Fruit fly (Drosophila melanogaster) whole organism, embryonic: ENCODE results near the gene Hr83.

Experiments
- Atf-2 ChIP-seq: fragments of 200-800 bp; sonication (Bioruptor generic); optimal IDR thresholded peaks from 2 replicates; lab custom pipeline; 2016; ENCODE audit warnings: missing biosample characterization, missing genetic modification characterization
- Atf6 ChIP-seq: fragments of 200-800 bp; sonication (Bioruptor generic); IDR thresholded peaks from 2 replicates; pipeline ENCODE4 v1.3.6; 2022; ENCODE audit warnings: missing biosample characterization, missing genetic modification characterization
- CG12071 ChIP-seq: fragments of 200-800 bp; sonication (Bioruptor generic); optimal IDR thresholded peaks from 3 replicates; lab custom pipeline; 2018; ENCODE audit warnings: missing biosample characterization, mild to moderate bottlenecking, missing genetic modification characterization
- CG12104 ChIP-seq: fragments of 200-800 bp; sonication (Bioruptor generic); optimal IDR thresholded peaks from 3 replicates; lab custom pipeline; 2016; ENCODE audit warnings: missing biosample characterization, missing genetic modification characterization
- CG12299 ChIP-seq: fragments of 200-800 bp; sonication (Bioruptor generic); optimal IDR thresholded peaks from 2 replicates; lab custom pipeline; 2018; ENCODE audit warnings: missing biosample characterization, mild to moderate bottlenecking, missing genetic modification characterization
- CG12744 ChIP-seq: fragments of 200-800 bp; sonication (Bioruptor generic); optimal IDR thresholded peaks from 2 replicates; lab custom pipeline; 2016; ENCODE audit warnings: missing biosample characterization, missing genetic modification characterization
- CG12769 ChIP-seq: fragments of 200-800 bp; sonication (Bioruptor generic); optimal IDR thresholded peaks from 2 replicates; lab custom pipeline; 2019; ENCODE audit warnings: missing biosample characterization, mild to moderate bottlenecking, missing genetic modification characterization, moderate library complexity
- CG13123 ChIP-seq: fragments of 200-800 bp; sonication (Bioruptor generic); optimal IDR thresholded peaks from 2 replicates; lab custom pipeline; 2016; ENCODE audit warnings: missing biosample characterization, missing genetic modification characterization
- CG14710 ChIP-seq: fragments of 200-800 bp; sonication (Bioruptor generic); optimal IDR thresholded peaks from 3 replicates; lab custom pipeline; 2019; ENCODE audit warnings: missing biosample characterization, mild to moderate bottlenecking, missing genetic modification characterization, moderate library complexity
- CG15073 ChIP-seq: fragments of 200-800 bp; sonication (Bioruptor generic); optimal IDR thresholded peaks from 2 replicates; lab custom pipeline; 2016; ENCODE audit warnings: missing biosample characterization, missing genetic modification characterization
- CG1529 ChIP-seq: fragments of 200-800 bp; sonication (Bioruptor generic); optimal IDR thresholded peaks from 3 replicates; lab custom pipeline; 2018; ENCODE audit warnings: missing biosample characterization, missing genetic modification characterization
- CG15479 ChIP-seq: fragments of 200-800 bp; sonication (Bioruptor generic); optimal IDR thresholded peaks from 3 replicates; lab custom pipeline; 2019; ENCODE audit warnings: missing biosample characterization, mild to moderate bottlenecking, missing genetic modification characterization, moderate library complexity
- CG1647 ChIP-seq: fragments of 200-800 bp; sonication (Bioruptor generic); optimal IDR thresholded peaks from 3 replicates; lab custom pipeline; 2016; ENCODE audit warnings: missing biosample characterization, missing genetic modification characterization
- CG2678 ChIP-seq: fragments of 200-800 bp; sonication (Bioruptor generic); optimal IDR thresholded peaks from 3 replicates; lab custom pipeline; 2019; ENCODE audit warnings: missing biosample characterization, mild to moderate bottlenecking, missing genetic modification characterization, moderate library complexity
- CG5180 ChIP-seq: fragments of 200-800 bp; sonication (Bioruptor generic); optimal IDR thresholded peaks from 3 replicates; lab custom pipeline; 2017; ENCODE audit warnings: missing biosample characterization, missing genetic modification characterization, mild to moderate bottlenecking, moderate library complexity, missing genetic modification reagents
- CG7745 ChIP-seq: fragments of 200-800 bp; sonication (Bioruptor generic); optimal IDR thresholded peaks from 2 replicates; lab custom pipeline; 2018; ENCODE audit warnings: missing biosample characterization, mild to moderate bottlenecking, missing genetic modification characterization, moderate library complexity
- CG8281 ChIP-seq: fragments of 200-800 bp; sonication (Bioruptor generic); optimal IDR thresholded peaks from 2 replicates; lab custom pipeline; 2018; ENCODE audit warnings: missing biosample characterization, mild to moderate bottlenecking, missing genetic modification characterization, moderate library complexity
- CG8478 ChIP-seq: fragments of >200 bp; optimal IDR thresholded peaks from 2 replicates; lab custom pipeline; 2018
- CG9727 ChIP-seq: fragments of 200-800 bp; sonication (Bioruptor generic); optimal IDR thresholded peaks from 3 replicates; lab custom pipeline; 2017; ENCODE audit warnings: missing biosample characterization, mild to moderate bottlenecking, missing genetic modification characterization
- CHES-1-like ChIP-seq: fragments of 200-800 bp; sonication (Bioruptor generic); optimal IDR thresholded peaks from 2 replicates; lab custom pipeline; 2016; ENCODE audit warnings: missing biosample characterization, missing genetic modification characterization
- D19B ChIP-seq: fragments of 200-800 bp; sonication (Bioruptor generic); optimal IDR thresholded peaks from 2 replicates; lab custom pipeline; 2017; ENCODE audit warnings: missing biosample characterization, mild to moderate bottlenecking, missing genetic modification characterization
- Dip3 ChIP-seq: fragments of 200-800 bp; sonication (Bioruptor generic); optimal IDR thresholded peaks from 3 replicates; lab custom pipeline; 2016; ENCODE audit warnings: missing biosample characterization, missing genetic modification characterization
- Dp ChIP-seq: fragments of 200-800 bp; sonication (Bioruptor generic); optimal IDR thresholded peaks from 2 replicates; lab custom pipeline; 2018; ENCODE audit warnings: missing biosample characterization, mild to moderate bottlenecking, missing genetic modification characterization, moderate library complexity
- ERR ChIP-seq: fragments of 200-800 bp; sonication (Bioruptor generic); optimal IDR thresholded peaks from 2 replicates; lab custom pipeline; 2016; ENCODE audit warnings: missing biosample characterization, missing genetic modification characterization
- MBD-R2 ChIP-seq: fragments of 200-800 bp; sonication (Bioruptor generic); IDR thresholded peaks from 2 replicates; pipeline ENCODE4 v1.3.6; 2022; ENCODE audit warnings: missing biosample characterization, missing genetic modification characterization
- Max ChIP-seq: fragments of 200-800 bp; sonication (Bioruptor generic); optimal IDR thresholded peaks from 2 replicates; lab custom pipeline; 2016; ENCODE audit warnings: missing biosample characterization, mild to moderate bottlenecking, missing genetic modification characterization
- Spps ChIP-seq: fragments of 200-800 bp; sonication (Bioruptor generic); optimal IDR thresholded peaks from 2 replicates; lab custom pipeline; 2018; ENCODE audit warnings: missing biosample characterization, mild to moderate bottlenecking, missing genetic modification characterization
- Sry-δ ChIP-seq: fragments of 200-800 bp; sonication (Bioruptor generic); optimal IDR thresholded peaks from 2 replicates; lab custom pipeline; 2016; ENCODE audit warnings: missing biosample characterization, missing genetic modification characterization
- al ChIP-seq: fragments of 200-800 bp; sonication (Bioruptor generic); IDR thresholded peaks from 2 replicates; pipeline ENCODE4 v1.3.6; 2022; ENCODE audit warnings: missing biosample characterization, missing genetic modification characterization
- ap ChIP-seq: fragments of 200-800 bp; sonication (Bioruptor generic); IDR thresholded peaks from 2 replicates; pipeline ENCODE4 v1.3.6; 2022; ENCODE audit warnings: missing biosample characterization, missing genetic modification characterization
- bbx ChIP-seq: fragments of 200-800 bp; sonication (Bioruptor generic); IDR thresholded peaks from 2 replicates; pipeline ENCODE4 v1.3.6; 2022; ENCODE audit warnings: missing biosample characterization, missing genetic modification characterization; ENCODE audit not compliant: partially characterized antibody
- bsh ChIP-seq, 2 experiments: fragments of 200-800 bp; sonication (Bioruptor generic); optimal IDR thresholded peaks; 2 replicates each; lab custom pipeline; 2017 to 2018; ENCODE audit warnings: mild to moderate bottlenecking in 2 of 2, missing biosample characterization in 2 of 2, missing genetic modification characterization in 2 of 2, moderate library complexity in 1 of 2
- chinmo ChIP-seq: fragments of 200-800 bp; sonication (Bioruptor generic); IDR thresholded peaks from 4 replicates; pipeline ENCODE4 v1.3.6; 2022; ENCODE audit warnings: missing biosample characterization, missing genetic modification characterization; ENCODE audit not compliant: partially characterized antibody
- croc ChIP-seq: fragments of 200-800 bp; sonication (Bioruptor generic); conservative IDR thresholded peaks from 3 replicates; pipeline ENCODE4 v1.3.6; 2022; ENCODE audit warnings: missing biosample characterization, missing genetic modification characterization
- ems ChIP-seq: fragments of 200-800 bp; sonication (Bioruptor generic); optimal IDR thresholded peaks from 3 replicates; lab custom pipeline; 2016; ENCODE audit warnings: missing biosample characterization, missing genetic modification characterization
- inv ChIP-seq: fragments of 200-800 bp; sonication (Bioruptor generic); IDR thresholded peaks from 2 replicates; pipeline ENCODE4 v1.3.6; 2022; ENCODE audit warnings: missing biosample characterization, missing genetic modification characterization; ENCODE audit not compliant: partially characterized antibody
- kah ChIP-seq: fragments of 200-800 bp; sonication (Bioruptor generic); optimal IDR thresholded peaks from 2 replicates; lab custom pipeline; 2018; ENCODE audit warnings: missing biosample characterization, mild to moderate bottlenecking, missing genetic modification characterization
- ken ChIP-seq: fragments of 200-800 bp; sonication (Bioruptor generic); IDR thresholded peaks from 3 replicates; pipeline ENCODE4 v1.3.6; 2022; ENCODE audit warnings: missing biosample characterization, missing genetic modification characterization
- knrl ChIP-seq: fragments of 200-800 bp; sonication (Bioruptor generic); IDR thresholded peaks from 3 replicates; pipeline ENCODE4 v1.3.6; 2022; ENCODE audit warnings: missing biosample characterization, missing genetic modification characterization; ENCODE audit not compliant: partially characterized antibody
- lab ChIP-seq: fragments of 200-800 bp; sonication (Bioruptor generic); optimal IDR thresholded peaks from 3 replicates; lab custom pipeline; 2017; ENCODE audit warnings: missing biosample characterization, missing genetic modification characterization, mild to moderate bottlenecking, moderate library complexity, missing genetic modification reagents
- mam ChIP-seq: fragments of 200-800 bp; sonication (Bioruptor generic); optimal IDR thresholded peaks from 3 replicates; lab custom pipeline; 2016; ENCODE audit warnings: missing biosample characterization, missing genetic modification characterization
- nerfin-1 ChIP-seq: fragments of 200-800 bp; sonication (Bioruptor generic); optimal IDR thresholded peaks from 3 replicates; lab custom pipeline; 2019; ENCODE audit warnings: missing biosample characterization, mild to moderate bottlenecking, missing genetic modification characterization, moderate library complexity
- oc ChIP-seq: fragments of 200-800 bp; sonication (Bioruptor generic); optimal IDR thresholded peaks from 2 replicates; lab custom pipeline; 2018; ENCODE audit warnings: missing biosample characterization, mild to moderate bottlenecking, missing genetic modification characterization, moderate library complexity
- p53 ChIP-seq: fragments of 200-800 bp; sonication (Bioruptor generic); optimal IDR thresholded peaks from 2 replicates; lab custom pipeline; 2016; ENCODE audit warnings: missing biosample characterization, missing genetic modification characterization
- pita ChIP-seq: fragments of 200-800 bp; sonication (Bioruptor generic); optimal IDR thresholded peaks from 2 replicates; lab custom pipeline; 2017; ENCODE audit warnings: missing biosample characterization, mild to moderate bottlenecking, missing genetic modification characterization
- row ChIP-seq: fragments of 200-800 bp; sonication (Bioruptor generic); IDR thresholded peaks from 3 replicates; pipeline ENCODE4 v1.3.6; 2022; ENCODE audit warnings: missing biosample characterization, missing genetic modification characterization
- seq ChIP-seq: fragments of 200-800 bp; sonication (Bioruptor generic); IDR thresholded peaks from 2 replicates; pipeline ENCODE4 v1.3.6; 2022; ENCODE audit warnings: missing biosample characterization, missing genetic modification characterization
- slbo ChIP-seq: fragments of 200-800 bp; sonication (Bioruptor generic); IDR thresholded peaks from 2 replicates; pipeline ENCODE4 v1.3.6; 2022; ENCODE audit warnings: missing biosample characterization, missing genetic modification characterization
- tin ChIP-seq: fragments of 200-800 bp; sonication (Bioruptor generic); optimal IDR thresholded peaks from 3 replicates; lab custom pipeline; 2016; ENCODE audit warnings: missing biosample characterization, missing genetic modification characterization
- twi ChIP-seq: fragments of 200-800 bp; optimal IDR thresholded peaks from 2 replicates; lab custom pipeline; 2019; ENCODE audit warnings: missing biosample characterization, mild to moderate bottlenecking, missing genetic modification characterization, moderate library complexity

Hr83 gene

dm6 chr3R:6382733-6383465 lies 33.9 kb downstream of the Hr83 start, which contains the start of gene gzl (continued):
- no peak for TF ChIP-seq lab (GFP tag; lab: Kevin White, UChicago)
- peak; percentile 96 for TF ChIP-seq inv (GFP tag; lab: Robert Waterston, UW)
- TF ChIP-seq pita (GFP tag; lab: Kevin White, UChicago): no peak
- peak; percentile 97 for TF ChIP-seq chinmo (GFP tag; lab: Robert Waterston, UW)
- TF ChIP-seq D19B (GFP tag; lab: Kevin White, UChicago): no peak
- no peak for TF ChIP-seq croc (GFP tag; lab: Robert Waterston, UW)
- TF ChIP-seq seq: no peak
- no peak for TF ChIP-seq CG12104 (GFP tag; lab: Kevin White, UChicago)
- TF ChIP-seq Sry-δ (GFP tag; lab: Kevin White, UChicago): peak; percentile 93
- no peak for TF ChIP-seq CG12744
- TF ChIP-seq mam: no peak
- TF ChIP-seq CG12299 (tag; lab: Kevin White, UChicago): no peak
- TF ChIP-seq bsh (GFP tag; optimal IDR thresholded peaks at IDR 0.05; lab: Kevin White, UChicago): no peak
- no peak for TF ChIP-seq Max
- TF ChIP-seq ems (GFP tag; lab: Kevin White, UChicago): no peak
- peak; percentile 96 for TF ChIP-seq knrl (GFP tag; lab: Robert Waterston, UW)
- no peak for TF ChIP-seq CG5180 (GFP tag; lab: Kevin White, UChicago)
- no peak for TF ChIP-seq Spps (tag; lab: Kevin White, UChicago)
- no peak for TF ChIP-seq CG2678
- no peak for TF ChIP-seq CG7745
- TF ChIP-seq ERR (GFP tag; lab: Kevin White, UChicago): no peak
- peak; percentile 36 for TF ChIP-seq CG15479 (GFP tag; lab: Kevin White, UChicago)
- no peak for TF ChIP-seq CG9727 (GFP tag; lab: Kevin White, UChicago)
- peak; percentile 64 for TF ChIP-seq Dp
- TF ChIP-seq CG1529 (GFP tag; lab: Kevin White, UChicago): no peak
- TF ChIP-seq kah (GFP tag; lab: Kevin White, UChicago): no peak
- no peak for TF ChIP-seq CG13123 (GFP tag; lab: Kevin White, UChicago)
- TF ChIP-seq ap (GFP tag; lab: Robert Waterston, UW): no peak
- peak; percentile 13; the same call in 1 of the 2 replicates for TF ChIP-seq slbo (GFP tag; lab: Robert Waterston, UW)
- TF ChIP-seq p53 (GFP tag; lab: Kevin White, UChicago): no peak
- TF ChIP-seq nerfin-1 (tag; lab: Kevin White, UChicago): no peak
- TF ChIP-seq bbx: peak; percentile 99
- TF ChIP-seq CG15073: no peak
- no peak for TF ChIP-seq Atf6 (GFP tag; lab: Robert Waterston, UW)
- TF ChIP-seq Dip3 (GFP tag; lab: Kevin White, UChicago): no peak
- TF ChIP-seq ken (GFP tag; lab: Robert Waterston, UW): no peak
- peak; percentile 64 for TF ChIP-seq MBD-R2
- TF ChIP-seq CG1647 (GFP tag; lab: Kevin White, UChicago): no peak
- no peak for TF ChIP-seq tin (GFP tag; lab: Kevin White, UChicago)
- no peak for TF ChIP-seq CG12071 (GFP tag; lab: Kevin White, UChicago)
- peak; percentile 42 for TF ChIP-seq CHES-1-like (GFP tag; lab: Kevin White, UChicago)
- no peak for TF ChIP-seq twi
- peak; percentile 87 for TF ChIP-seq CG8478 (lab: Kevin White, UChicago)
- TF ChIP-seq CG8281 (tag; lab: Kevin White, UChicago): no peak
- TF ChIP-seq CG14710: peak; percentile 42
- no peak for TF ChIP-seq oc (tag; lab: Kevin White, UChicago)
- TF ChIP-seq al (GFP tag; lab: Robert Waterston, UW): no peak
- no peak for TF ChIP-seq CG12769
- no peak for TF ChIP-seq Atf-2 (GFP tag; lab: Kevin White, UChicago)
- TF ChIP-seq row (GFP tag; lab: Robert Waterston, UW): peak; percentile 42; the same call in 1 of the 3 replicates
